Fruit fly (Drosophila melanogaster): ENCODE measurements around the gene msd5.
A peak's percentile ranks its signal among the peaks of the same experiment; 100 is the strongest.

msd5 gene

dm6 chr3L:1323136-1323535 lies 9.8 kb downstream of the msd5 start (continued):
- TF ChIP-seq Fer2 (tag; optimal IDR thresholded peaks at IDR 0.05) (no peak), Dad (GFP tag; optimal IDR thresholded peaks at IDR 0.05) (peak; percentile 41), Hr3 (GFP tag; optimal IDR thresholded peaks at IDR 0.05) (peak; percentile 59), CG14667 (GFP tag; IDR thresholded peaks at IDR 0.05) (no peak), ara (GFP tag; IDR thresholded peaks at IDR 0.05) (peak; percentile 74), ap (GFP tag; IDR thresholded peaks at IDR 0.05) (0 out of 2 replicates have a peak, but pooled peaks have one; percentile 43), CG11456 (GFP tag; IDR thresholded peaks at IDR 0.05) (0 out of 3 replicates have a peak, but pooled peaks have one; percentile 50), Vsx1 (GFP tag; optimal IDR thresholded peaks at IDR 0.05) (peak; percentile 3), ewg (GFP tag; optimal IDR thresholded peaks at IDR 0.05) (peak; percentile 56), amos (GFP tag; IDR thresholded peaks at IDR 0.05; ENCODE audit: partially characterized antibody) (no peak), Gsc (GFP tag; IDR thresholded peaks at IDR 0.05) (no peak), CG1024 (GFP tag; IDR thresholded peaks at IDR 0.05) (0 out of 2 replicates have a peak, but pooled peaks have one; percentile 12), HLH54F (GFP tag; optimal IDR thresholded peaks at IDR 0.05) (peak; percentile 51), lbe (GFP tag; optimal IDR thresholded peaks at IDR 0.05) (no peak), crc (GFP tag; optimal IDR thresholded peaks at IDR 0.05) (peak; percentile 38), CG31441 (GFP tag; IDR thresholded peaks at IDR 0.05) (peak; percentile 71), lmd (GFP tag; IDR thresholded peaks at IDR 0.05) (peak; percentile 55), Bdp1 (GFP tag; optimal IDR thresholded peaks at IDR 0.05) (peak; percentile 12), CG17802 (tag; optimal IDR thresholded peaks at IDR 0.05) (peak; percentile 56), CG15269 (tag; optimal IDR thresholded peaks at IDR 0.05) (peak; percentile 60), H15 (GFP tag; IDR thresholded peaks at IDR 0.05) (peak; percentile 66; the same call in 2 of the 3 replicates), HHEX (GFP tag; optimal IDR thresholded peaks at IDR 0.05) (peak; percentile 25), phol (tag; optimal IDR thresholded peaks at IDR 0.05) (peak; percentile 78), CG7745 (tag; optimal IDR thresholded peaks at IDR 0.05) (no peak), BEAF-32 (GFP tag; optimal IDR thresholded peaks at IDR 0.05) (no peak), CG13624 (GFP tag; optimal IDR thresholded peaks at IDR 0.05) (peak; percentile 11), Lpt (GFP tag; optimal IDR thresholded peaks at IDR 0.05) (no peak), seq (GFP tag; IDR thresholded peaks at IDR 0.05) (no peak), gro (GFP tag; optimal IDR thresholded peaks at IDR 0.05) (no peak), CG13424 (tag; optimal IDR thresholded peaks at IDR 0.05) (peak; percentile 76), exex (tag; optimal IDR thresholded peaks at IDR 0.05) (no peak), hb (GFP tag; IDR thresholded peaks at IDR 0.05; ENCODE audit: partially characterized antibody) (no peak), CG6689 (GFP tag; IDR thresholded peaks at IDR 0.05) (peak; percentile 72), CG11560 (tag; IDR thresholded peaks at IDR 0.05) (no peak), schlank (tag; optimal IDR thresholded peaks at IDR 0.05) (no peak), CG12155 (GFP tag; optimal IDR thresholded peaks at IDR 0.05) (peak; percentile 50), Scr (GFP tag; IDR thresholded peaks at IDR 0.05; ENCODE audit: partially characterized antibody) (no peak), CG12769 (tag; optimal IDR thresholded peaks at IDR 0.05) (no peak), CG17186 (GFP tag; optimal IDR thresholded peaks at IDR 0.05) (peak; percentile 31), CG4404 (GFP tag; IDR thresholded peaks at IDR 0.05) (no peak), Pdp1 (GFP tag; optimal IDR thresholded peaks at IDR 0.05) (peak; percentile 49 to 66), CG43689 (GFP tag; IDR thresholded peaks at IDR 0.05) (no peak), CG11696 (GFP tag; IDR thresholded peaks at IDR 0.05) (peak; percentile 54; the same call in 1 of the 2 replicates), Dll (GFP tag; IDR thresholded peaks at IDR 0.05; ENCODE audit: partially characterized antibody) (no peak), zen (tag; optimal IDR thresholded peaks at IDR 0.05) (peak; percentile 46), HLHmδ (GFP tag; optimal IDR thresholded peaks at IDR 0.05) (no peak), lab (GFP tag; optimal IDR thresholded peaks at IDR 0.05) (peak; percentile 34), CG9797 (GFP tag; optimal IDR thresholded peaks at IDR 0.05) (no peak), Opbp (GFP tag; IDR thresholded peaks at IDR 0.05; ENCODE audit: partially characterized antibody) (no peak), Blimp-1 (GFP tag; optimal IDR thresholded peaks at IDR 0.05) (peak; percentile 88)

All from whole organism, embryonic.